Worm (Caenorhabditis elegans) whole organism, young adult: ENCODE results near the gene ZK105.11.

Experiments used
- B0035.1 ChIP-seq: sonication (generic microtip); optimal IDR thresholded peaks from 2 replicates; lab custom pipeline; 2016; ENCODE audit warnings: missing genetic modification characterization, mild to moderate bottlenecking, missing compliant biosample characterization, missing genotype, missing genetic modification reagents
- B0261.1 ChIP-seq: sonication (generic microtip); optimal IDR thresholded peaks from 2 replicates; lab custom pipeline; 2016; ENCODE audit warnings: mild to moderate bottlenecking, missing genetic modification characterization, moderate library complexity, missing compliant biosample characterization
- B0336.3 ChIP-seq: fragments of 200-800 bp; sonication (Bioruptor generic); IDR thresholded peaks from 2 replicates; pipeline ENCODE4 v1.3.6; 2022; ENCODE audit warnings: missing genetic modification characterization, missing compliant biosample characterization
- C17E4.6 ChIP-seq: fragments of 200-800 bp; sonication (Bioruptor generic); IDR thresholded peaks from 2 replicates; pipeline ENCODE4 v1.3.6; 2022; ENCODE audit warnings: missing genetic modification reagents, missing genetic modification characterization, missing compliant biosample characterization
- F22D6.2 ChIP-seq: sonication (generic microtip); optimal IDR thresholded peaks from 2 replicates; lab custom pipeline; 2016; ENCODE audit warnings: mild to moderate bottlenecking, missing genetic modification characterization, missing compliant biosample characterization
- F52B5.7 ChIP-seq: sonication (generic microtip); optimal IDR thresholded peaks from 2 replicates; lab custom pipeline; 2016; ENCODE audit warnings: mild to moderate bottlenecking, missing genetic modification characterization, missing compliant biosample characterization
- F57A8.1 ChIP-seq: fragments of 200-800 bp; sonication (Bioruptor generic); optimal IDR thresholded peaks from 2 replicates; lab custom pipeline; 2018; ENCODE audit warnings: mild to moderate bottlenecking, missing genetic modification characterization, moderate library complexity, missing compliant biosample characterization
- Y53G8AR.9 ChIP-seq: fragments of 200-800 bp; sonication (Bioruptor generic); conservative IDR thresholded peaks from 2 replicates; pipeline ENCODE4 v1.3.6; 2022; ENCODE audit warnings: missing genetic modification reagents, missing genetic modification characterization, missing compliant biosample characterization
- Y67H2A.10 ChIP-seq: fragments of 200-800 bp; sonication (Bioruptor generic); conservative IDR thresholded peaks from 2 replicates; pipeline ENCODE4 v1.3.6; 2022; ENCODE audit warnings: missing genetic modification reagents, missing genetic modification characterization, missing compliant biosample characterization
- attf-6 ChIP-seq: fragments of 200-800 bp; sonication (Bioruptor generic); IDR thresholded peaks from 2 replicates; pipeline ENCODE4 v1.3.6; 2022; ENCODE audit warnings: missing genetic modification reagents, missing genetic modification characterization, missing compliant biosample characterization
- cebp-1 ChIP-seq, 2 experiments: fragments of 200-800 bp in 1 of 2; sonication (Bioruptor generic) in 1 of 2; sonication (generic microtip) in 1 of 2; IDR thresholded peaks in 1 of 2; optimal IDR thresholded peaks in 1 of 2; 2 replicates each; pipeline versions ENCODE4 v1.3.6 to Lab custom; 2017 to 2022; ENCODE audit warnings: missing compliant biosample characterization in 2 of 2, missing genetic modification characterization in 2 of 2, mild to moderate bottlenecking in 1 of 2, missing genetic modification reagents in 1 of 2, moderate library complexity in 1 of 2
- ceh-27 ChIP-seq: fragments of 200-800 bp; sonication (Bioruptor generic); optimal IDR thresholded peaks from 2 replicates; lab custom pipeline; 2018; ENCODE audit warnings: mild to moderate bottlenecking, missing genetic modification characterization, moderate library complexity, missing compliant biosample characterization
- ceh-58 ChIP-seq: fragments of 200-800 bp; sonication (Bioruptor generic); IDR thresholded peaks from 2 replicates; pipeline ENCODE4 v1.3.6; 2022; ENCODE audit warnings: missing genetic modification characterization, missing compliant biosample characterization
- ceh-79 ChIP-seq: sonication (generic microtip); optimal IDR thresholded peaks from 2 replicates; lab custom pipeline; 2017; ENCODE audit warnings: mild to moderate bottlenecking, missing genetic modification characterization, missing compliant biosample characterization
- chd-7 ChIP-seq: sonication (generic microtip); optimal IDR thresholded peaks from 2 replicates; lab custom pipeline; 2016; ENCODE audit warnings: mild to moderate bottlenecking, missing genetic modification characterization, moderate library complexity, missing compliant biosample characterization
- dox-1 ChIP-seq: fragments of 200-800 bp; sonication (Bioruptor generic); IDR thresholded peaks from 2 replicates; pipeline ENCODE4 v1.3.6; 2022; ENCODE audit warnings: missing genetic modification reagents, missing genetic modification characterization, missing compliant biosample characterization
- dpl-1 ChIP-seq: fragments of 150-350 bp; optimal IDR thresholded peaks from 2 replicates; lab custom pipeline; 2014; ENCODE audit warnings: missing biosample characterization, missing genetic modification reagents, missing genetic modification characterization
- ekl-4 ChIP-seq: fragments of 200-800 bp; sonication (Bioruptor generic); IDR thresholded peaks from 2 replicates; pipeline ENCODE4 v1.3.6; 2022; ENCODE audit warnings: missing genetic modification reagents, missing genetic modification characterization, missing compliant biosample characterization
- lag-1 ChIP-seq: fragments of 200-800 bp; sonication (Bioruptor generic); IDR thresholded peaks from 2 replicates; pipeline ENCODE4 v1.3.6; 2022; ENCODE audit warnings: missing genetic modification reagents, missing genetic modification characterization, missing compliant biosample characterization
- let-526 ChIP-seq: fragments of 200-800 bp; sonication (Bioruptor generic); IDR thresholded peaks from 2 replicates; pipeline ENCODE4 v1.3.6; 2022; ENCODE audit warnings: missing genetic modification reagents, missing genetic modification characterization, missing compliant biosample characterization
- let-607 ChIP-seq, 2 experiments: fragments of 200-800 bp in 1 of 2; sonication (Bioruptor generic) in 1 of 2; sonication (generic microtip) in 1 of 2; optimal IDR thresholded peaks; 2 replicates each; lab custom pipeline; 2016 to 2018; ENCODE audit warnings: mild to moderate bottlenecking in 2 of 2, missing compliant biosample characterization in 2 of 2, missing genetic modification characterization in 2 of 2, moderate library complexity in 2 of 2, missing genotype in 1 of 2
- lsl-1 ChIP-seq: fragments of 200-800 bp; sonication (Bioruptor generic); optimal IDR thresholded peaks from 2 replicates; lab custom pipeline; 2018; ENCODE audit warnings: mild to moderate bottlenecking, missing genetic modification characterization, moderate library complexity, missing compliant biosample characterization
- lsy-27 ChIP-seq: sonication (generic microtip); optimal IDR thresholded peaks from 2 replicates; lab custom pipeline; 2017; ENCODE audit warnings: missing genetic modification characterization, mild to moderate bottlenecking, missing compliant biosample characterization, antibody characterized with exemption, missing genotype, borderline replicate concordance; ENCODE audit not compliant: insufficient read depth
- madf-8 ChIP-seq: fragments of 200-800 bp; sonication (Bioruptor generic); conservative IDR thresholded peaks from 2 replicates; pipeline ENCODE4 v1.3.6; 2022; ENCODE audit warnings: missing genetic modification reagents, missing genetic modification characterization, missing compliant biosample characterization
- mes-4 ChIP-seq: sonication (generic microtip); optimal IDR thresholded peaks from 2 replicates; lab custom pipeline; 2016; ENCODE audit warnings: missing genotype, missing genetic modification characterization, missing compliant biosample characterization
- nhr-120 ChIP-seq: fragments of 200-800 bp; sonication (Bioruptor generic); IDR thresholded peaks from 2 replicates; pipeline ENCODE4 v1.3.6; 2022; ENCODE audit warnings: missing genetic modification characterization, missing compliant biosample characterization
- nhr-80 ChIP-seq: sonication (generic microtip); optimal IDR thresholded peaks from 2 replicates; lab custom pipeline; 2016; ENCODE audit warnings: missing genetic modification characterization, missing compliant biosample characterization
- nhr-90 ChIP-seq: sonication (generic microtip); optimal IDR thresholded peaks from 2 replicates; lab custom pipeline; 2016; ENCODE audit warnings: missing genotype, mild to moderate bottlenecking, missing genetic modification characterization, missing compliant biosample characterization
- rcor-1 ChIP-seq: fragments of 200-800 bp; sonication (Bioruptor generic); IDR thresholded peaks from 2 replicates; pipeline ENCODE4 v1.3.6; 2022; ENCODE audit warnings: missing genetic modification reagents, missing genetic modification characterization, missing compliant biosample characterization
- snpc-1.1 ChIP-seq: sonication (generic microtip); optimal IDR thresholded peaks from 2 replicates; lab custom pipeline; 2017; ENCODE audit warnings: missing genetic modification characterization, mild to moderate bottlenecking, missing compliant biosample characterization, antibody characterized with exemption, moderate library complexity, missing genotype, missing genetic modification reagents; ENCODE audit not compliant: insufficient read depth
- tlf-1 ChIP-seq: fragments of 200-800 bp; sonication (Bioruptor generic); optimal IDR thresholded peaks from 2 replicates; lab custom pipeline; 2018; ENCODE audit warnings: mild to moderate bottlenecking, missing genetic modification characterization, missing compliant biosample characterization
- zfh-2 ChIP-seq: fragments of 200-800 bp; sonication (Bioruptor generic); conservative IDR thresholded peaks from 2 replicates; pipeline ENCODE4 v1.3.6; 2022; ENCODE audit warnings: missing genetic modification reagents, missing genetic modification characterization, missing compliant biosample characterization
- ztf-22 ChIP-seq: fragments of 200-800 bp; sonication (Bioruptor generic); optimal IDR thresholded peaks from 2 replicates; lab custom pipeline; 2018; ENCODE audit warnings: mild to moderate bottlenecking, missing genetic modification characterization, moderate library complexity, missing compliant biosample characterization
- ztf-26 ChIP-seq: sonication (generic microtip); optimal IDR thresholded peaks from 2 replicates; lab custom pipeline; 2017; ENCODE audit warnings: missing genetic modification characterization, missing compliant biosample characterization
- ztf-3 ChIP-seq: fragments of 200-800 bp; sonication (Bioruptor generic); optimal IDR thresholded peaks from 2 replicates; lab custom pipeline; 2018; ENCODE audit warnings: mild to moderate bottlenecking, missing genetic modification characterization, missing compliant biosample characterization
- ztf-6 ChIP-seq: fragments of 200-800 bp; sonication (Bioruptor generic); IDR thresholded peaks from 2 replicates; pipeline ENCODE4 v1.3.6; 2022; ENCODE audit warnings: missing genetic modification reagents, missing genetic modification characterization, missing compliant biosample characterization

Gene ZK105.11

DNA sequence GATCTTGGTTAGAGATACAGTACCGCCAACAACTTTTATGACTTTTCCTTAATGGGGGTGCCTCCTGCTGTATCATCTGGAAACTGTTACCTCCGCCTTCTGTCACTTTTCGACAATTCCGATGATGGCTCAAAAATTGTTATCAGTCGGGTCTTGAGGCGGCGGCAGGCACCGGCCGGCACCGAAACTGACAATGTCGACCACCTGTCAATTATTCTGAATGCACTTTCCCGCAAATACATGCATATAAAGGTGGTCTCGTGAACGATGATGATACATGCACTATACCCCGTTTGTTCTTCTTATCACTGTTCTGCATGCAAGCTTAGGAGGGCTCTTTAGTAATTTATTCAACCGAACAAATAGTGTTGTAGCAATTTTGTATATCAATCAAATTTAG is 35.6 kb upstream of the ZK105.11 start (continued):
- TF ChIP-seq let-607 (tag; optimal IDR thresholded peaks at IDR 0.05; lab: Kevin White, UChicago) (peak; percentile 89 to 91), rcor-1 (GFP tag; lab: Robert Waterston, UW) (no peak), ztf-26 (tag; lab: Kevin White, UChicago) (no peak), Y67H2A.10 (GFP tag; lab: Robert Waterston, UW) (no peak), F57A8.1 (no peak), madf-8 (GFP tag; lab: Robert Waterston, UW) (no peak), attf-6 (no peak), ztf-6 (GFP tag; lab: Robert Waterston, UW) (no peak), Y53G8AR.9 (GFP tag; lab: Robert Waterston, UW) (0 out of 2 replicates have a peak, but pooled peaks have one; percentile 47), ekl-4 (GFP tag; lab: Robert Waterston, UW) (no peak), ceh-79 (tag; lab: Kevin White, UChicago) (no peak), C17E4.6 (GFP tag; lab: Robert Waterston, UW) (no peak), B0336.3 (GFP tag; lab: Robert Waterston, UW) (0 out of 2 replicates have a peak, but pooled peaks have one; percentile 33)
- TF ChIP-seq, all 124 proteins: peak for 23

DNA sequence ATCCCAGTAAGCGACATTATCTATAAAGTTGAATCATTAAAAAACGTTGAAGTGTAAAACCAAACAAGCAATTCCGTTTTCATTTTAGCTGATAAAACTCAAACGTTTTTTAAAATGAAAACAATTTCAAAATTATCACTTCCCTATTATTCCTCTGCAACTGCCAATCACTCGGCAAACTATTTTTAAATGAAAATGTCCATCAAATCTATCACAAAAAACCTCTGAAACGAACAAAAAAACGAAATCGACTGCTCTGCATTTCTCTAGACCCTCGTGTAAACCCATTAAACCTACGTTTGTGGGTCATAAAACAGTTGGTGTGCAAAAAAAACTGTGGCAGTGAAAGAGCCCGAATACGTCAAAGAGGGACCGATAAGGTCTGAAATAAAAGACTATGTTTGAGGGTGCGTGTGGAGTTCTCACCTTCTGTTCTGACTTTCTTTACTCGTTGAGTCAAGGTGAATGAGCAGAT is 34.1 kb upstream of the ZK105.11 start, which contains the start of gene fbxl-5:
Gene fbxl-5 (plus strand): TSS at position 425 of the 475 bp plus-strand sequence.
- TF ChIP-seq nhr-80 (peak; percentile 78), let-607 (tag; optimal IDR thresholded peaks at IDR 0.05; lab: Kevin White, UChicago) (peak; percentile 33 to 60), lag-1 (no peak), ceh-58 (GFP tag; lab: Robert Waterston, UW) (no peak), ceh-27 (GFP tag; lab: Kevin White, UChicago) (no peak), ztf-22 (GFP tag; lab: Kevin White, UChicago) (peak; percentile 27), B0261.1 (no peak), ztf-3 (GFP tag; lab: Kevin White, UChicago) (no peak), lsy-27 (tag; lab: Kevin White, UChicago) (no peak), cebp-1 (GFP tag; IDR thresholded peaks at IDR 0.05; lab: Robert Waterston, UW) (no peak), cebp-1 (tag; optimal IDR thresholded peaks at IDR 0.05; lab: Kevin White, UChicago) (peak; percentile 36), dpl-1 (GFP tag; lab: Kevin White, UChicago) (no peak), F22D6.2 (tag; lab: Kevin White, UChicago) (no peak), ekl-4 (GFP tag; lab: Robert Waterston, UW) (no peak), mes-4 (no peak)

DNA sequence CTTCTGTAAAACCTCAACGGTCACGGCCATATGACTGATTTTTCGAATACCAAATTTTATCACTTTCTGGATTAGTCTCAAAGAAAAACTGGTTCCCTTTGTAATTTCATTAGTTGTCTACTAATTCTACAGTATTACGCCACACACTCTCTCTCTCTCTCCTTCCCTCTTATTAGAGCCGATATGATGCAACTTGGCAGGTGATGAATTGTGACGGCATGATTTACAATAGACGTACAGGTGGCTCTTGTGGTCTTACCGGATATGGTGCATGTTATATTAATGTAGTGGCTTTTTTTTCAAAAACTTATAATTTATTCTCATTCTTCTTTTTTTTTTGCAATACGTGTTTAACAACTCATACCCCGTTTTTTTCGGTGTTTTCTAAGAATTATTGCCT is 33.5 kb upstream of the ZK105.11 start:
- TF ChIP-seq B0035.1 (no peak), nhr-90 (no peak), let-526 (no peak), lsl-1 (no peak), snpc-1.1 (no peak), mes-4 (no peak), zfh-2 (GFP tag; lab: Robert Waterston, UW) (no peak), cebp-1 (GFP tag; IDR thresholded peaks at IDR 0.05; lab: Robert Waterston, UW) (no peak), cebp-1 (tag; optimal IDR thresholded peaks at IDR 0.05; lab: Kevin White, UChicago) (no peak), dox-1 (GFP tag; lab: Robert Waterston, UW) (no peak), ztf-22 (GFP tag; lab: Kevin White, UChicago) (no peak), C17E4.6 (GFP tag; lab: Robert Waterston, UW) (no peak), ceh-27 (GFP tag; lab: Kevin White, UChicago) (no peak), rcor-1 (GFP tag; lab: Robert Waterston, UW) (no peak), tlf-1 (GFP tag; lab: Kevin White, UChicago) (no peak), F52B5.7 (tag; lab: Kevin White, UChicago) (no peak), chd-7 (tag; lab: Kevin White, UChicago) (no peak), nhr-120 (GFP tag; lab: Robert Waterston, UW) (no peak)
